Worm (Caenorhabditis elegans): ENCODE measurements around the gene comt-5.

Gene comt-5

ce11 chrV:2053509-2053908 is at the start of gene comt-5:
TSS of gene comt-5 (minus strand) at chrV:2053609.
- TF ChIP-seq aly-2 (tag; optimal IDR thresholded peaks at IDR 0.05) (no peak), ceh-16 (tag; optimal IDR thresholded peaks at IDR 0.05) (no peak), ceh-28 (tag; optimal IDR thresholded peaks at IDR 0.05) (no peak), lin-39 (tag; optimal IDR thresholded peaks at IDR 0.05) (no peak), ama-1 (optimal IDR thresholded peaks at IDR 0.05) (no peak), daf-12 (tag; optimal IDR thresholded peaks at IDR 0.05) (no peak), unc-39 (tag; optimal IDR thresholded peaks at IDR 0.05) (no peak), jun-1 (tag; optimal IDR thresholded peaks at IDR 0.05) (no peak), unc-62 (GFP tag; optimal IDR thresholded peaks at IDR 0.05) (no peak), egl-27 (tag; optimal IDR thresholded peaks at IDR 0.05) (no peak), nhr-11 (tag; optimal IDR thresholded peaks at IDR 0.05) (no peak), fkh-10 (GFP tag; optimal IDR thresholded peaks at IDR 0.05) (no peak), skn-1 (tag; optimal IDR thresholded peaks at IDR 0.05) (no peak), nhr-28 (tag; optimal IDR thresholded peaks at IDR 0.05) (no peak), ZK546.5 (tag; optimal IDR thresholded peaks at IDR 0.05) (no peak), nfya-1 (tag; optimal IDR thresholded peaks at IDR 0.05; ENCODE audit: insufficient read depth) (no peak)

ce11 chrV:2103118-2103517 is 49.7 kb upstream of the comt-5 start, which contains the start of gene F36F12.1:
TSS of gene F36F12.1 (minus strand) at chrV:2103218.
- TF ChIP-seq tbx-2 (tag; optimal IDR thresholded peaks at IDR 0.05) (no peak), egl-27 (tag; optimal IDR thresholded peaks at IDR 0.05) (no peak), fkh-10 (GFP tag; optimal IDR thresholded peaks at IDR 0.05) (no peak), mdl-1 (tag; optimal IDR thresholded peaks at IDR 0.05) (no peak)

ce11 chrV:2099040-2099439 is 45.6 kb upstream of the comt-5 start, which contains the start of gene F36F12.7:
TSS of gene F36F12.7 (plus strand) at chrV:2099340.
- no peak for TF ChIP-seq skn-1 (tag; optimal IDR thresholded peaks at IDR 0.05)
- TF ChIP-seq unc-39 (tag; optimal IDR thresholded peaks at IDR 0.05): no peak
- TF ChIP-seq ZK546.5 (tag; optimal IDR thresholded peaks at IDR 0.05): no peak
- TF ChIP-seq nhr-11 (tag; optimal IDR thresholded peaks at IDR 0.05): no peak
- TF ChIP-seq fkh-10 (GFP tag; optimal IDR thresholded peaks at IDR 0.05): no peak
- no peak for TF ChIP-seq sea-2 (GFP tag; optimal IDR thresholded peaks at IDR 0.05)

ce11 chrV:2097653-2098052 is 44.2 kb upstream of the comt-5 start, which contains the start of gene clec-208:
TSS of gene clec-208 (plus strand) at chrV:2097953.
- TF ChIP-seq daf-12 (tag; optimal IDR thresholded peaks at IDR 0.05) (no peak), zag-1 (tag; optimal IDR thresholded peaks at IDR 0.05) (no peak), pqm-1 (tag; optimal IDR thresholded peaks at IDR 0.05) (no peak), pha-4 (tag; optimal IDR thresholded peaks at IDR 0.05) (no peak), egl-27 (tag; optimal IDR thresholded peaks at IDR 0.05) (no peak), snpc-4 (tag; optimal IDR thresholded peaks at IDR 0.05) (no peak), ceh-9 (tag; optimal IDR thresholded peaks at IDR 0.05) (no peak), nfya-1 (tag; optimal IDR thresholded peaks at IDR 0.05; ENCODE audit: insufficient read depth) (no peak), nhr-23 (tag; optimal IDR thresholded peaks at IDR 0.05) (no peak), fkh-10 (GFP tag; optimal IDR thresholded peaks at IDR 0.05) (no peak)

- no peak for TF ChIP-seq nhr-76 (tag; optimal IDR thresholded peaks at IDR 0.05)
Measured at ce11 chrV:2095772-2096171, 42.4 kb upstream of the comt-5 start, which contains the start of gene clec-207. TSS of gene clec-207 (plus strand) at chrV:2096072.

- TF ChIP-seq elt-1 (tag; optimal IDR thresholded peaks at IDR 0.05): no peak
- no peak for TF ChIP-seq eor-1 (tag; optimal IDR thresholded peaks at IDR 0.05)
- TF ChIP-seq unc-39 (tag; optimal IDR thresholded peaks at IDR 0.05): no peak
- TF ChIP-seq skn-1 (tag; optimal IDR thresholded peaks at IDR 0.05): no peak
- no peak for TF ChIP-seq ztf-4 (tag; optimal IDR thresholded peaks at IDR 0.05)
- no peak for TF ChIP-seq lin-39 (tag; optimal IDR thresholded peaks at IDR 0.05)
- no peak for TF ChIP-seq sea-2 (GFP tag; optimal IDR thresholded peaks at IDR 0.05)
- TF ChIP-seq lin-15B (tag; optimal IDR thresholded peaks at IDR 0.05): no peak
- TF ChIP-seq egl-5 (tag; optimal IDR thresholded peaks at IDR 0.05): no peak
- TF ChIP-seq snpc-4 (tag; optimal IDR thresholded peaks at IDR 0.05): no peak
- no peak for TF ChIP-seq unc-62 (GFP tag; optimal IDR thresholded peaks at IDR 0.05)
Measured at ce11 chrV:2095204-2095603, 41.8 kb upstream of the comt-5 start, which contains the start of gene F36F12.2. TSS of gene F36F12.2 (minus strand) at chrV:2095304.
